Fruit fly (Drosophila melanogaster) whole organism, adult: ENCODE results near the gene CG2201.
A peak's percentile ranks its signal among the peaks of the same experiment; 100 is the strongest.

ENCODE experiments used
- CG11617 ChIP-seq: fragments of 200-800 bp; sonication (Bioruptor generic); optimal IDR thresholded peaks from 2 replicates; lab custom pipeline; 2017; ENCODE audit warnings: mild to moderate bottlenecking, missing biosample characterization, missing genetic modification reagents, missing genetic modification characterization
- CG12768 ChIP-seq: fragments of 200-800 bp; sonication (Bioruptor generic); optimal IDR thresholded peaks from 2 replicates; lab custom pipeline; 2017; ENCODE audit warnings: missing biosample characterization, missing genetic modification characterization, mild to moderate bottlenecking, moderate library complexity, missing genetic modification reagents
- CG14711 ChIP-seq: fragments of 200-800 bp; sonication (Bioruptor generic); optimal IDR thresholded peaks from 2 replicates; lab custom pipeline; 2018; ENCODE audit warnings: missing biosample characterization, mild to moderate bottlenecking, missing genetic modification characterization, moderate library complexity
- CG1620 ChIP-seq: fragments of 200-800 bp; sonication (Bioruptor generic); optimal IDR thresholded peaks from 2 replicates; lab custom pipeline; 2016; ENCODE audit warnings: missing biosample characterization, missing genetic modification characterization
- CG33017 ChIP-seq: fragments of 200-800 bp; sonication (Bioruptor generic); optimal IDR thresholded peaks from 2 replicates; lab custom pipeline; 2018; ENCODE audit warnings: missing biosample characterization, mild to moderate bottlenecking, missing genetic modification characterization, moderate library complexity
- CG5204 ChIP-seq: fragments of 200-800 bp; sonication (Bioruptor generic); optimal IDR thresholded peaks from 2 replicates; lab custom pipeline; 2016; ENCODE audit warnings: missing biosample characterization, missing genetic modification characterization
- CG7045 ChIP-seq: fragments of 200-800 bp; sonication (Bioruptor generic); optimal IDR thresholded peaks from 2 replicates; lab custom pipeline; 2017; ENCODE audit warnings: missing biosample characterization, mild to moderate bottlenecking, missing genetic modification characterization
- CG7101 ChIP-seq: fragments of 200-800 bp; sonication (Bioruptor generic); optimal IDR thresholded peaks from 2 replicates; lab custom pipeline; 2018; ENCODE audit warnings: missing biosample characterization, mild to moderate bottlenecking, missing genetic modification characterization, moderate library complexity
- Clk ChIP-seq: fragments of 200-800 bp; sonication (Bioruptor generic); optimal IDR thresholded peaks from 2 replicates; lab custom pipeline; 2017; ENCODE audit warnings: missing biosample characterization, missing genetic modification characterization
- Crg-1 ChIP-seq: fragments of 200-800 bp; sonication (Bioruptor generic); optimal IDR thresholded peaks from 2 replicates; lab custom pipeline; 2016; ENCODE audit warnings: missing biosample characterization, missing genetic modification characterization
- Hr96 ChIP-seq: fragments of 200-800 bp; sonication (Bioruptor generic); optimal IDR thresholded peaks from 2 replicates; lab custom pipeline; 2016; ENCODE audit warnings: missing biosample characterization, missing genetic modification characterization
- Mnt ChIP-seq: fragments of 200-800 bp; sonication (Bioruptor generic); optimal IDR thresholded peaks from 2 replicates; lab custom pipeline; 2016; ENCODE audit warnings: missing biosample characterization, mild to moderate bottlenecking, missing genetic modification characterization
- bab1 ChIP-seq: fragments of 200-800 bp; sonication (Bioruptor generic); optimal IDR thresholded peaks from 3 replicates; lab custom pipeline; 2019; ENCODE audit warnings: missing biosample characterization, mild to moderate bottlenecking, missing genetic modification characterization, moderate library complexity
- cic ChIP-seq: fragments of 200-800 bp; sonication (Bioruptor generic); optimal IDR thresholded peaks from 2 replicates; lab custom pipeline; 2017; ENCODE audit warnings: missing biosample characterization, mild to moderate bottlenecking, missing genetic modification characterization, moderate library complexity
- cnc ChIP-seq, 2 experiments: fragments of >200 bp; optimal IDR thresholded peaks; 2 replicates each; lab custom pipeline; 2017
- kay ChIP-seq: fragments of 200-800 bp; sonication (Bioruptor generic); peaks from one replicate; lab custom pipeline; 2016; ENCODE audit warnings: missing biosample characterization, missing genetic modification characterization, borderline replicate concordance
- ovo ChIP-seq: fragments of 200-800 bp; sonication (Bioruptor generic); optimal IDR thresholded peaks from 2 replicates; lab custom pipeline; 2016; ENCODE audit warnings: missing biosample characterization, missing genetic modification characterization
- pad ChIP-seq: fragments of 200-800 bp; sonication (Bioruptor generic); optimal IDR thresholded peaks from 3 replicates; lab custom pipeline; 2017; ENCODE audit warnings: missing biosample characterization, missing genetic modification characterization, mild to moderate bottlenecking, moderate library complexity, missing genetic modification reagents
- tj ChIP-seq: fragments of 200-800 bp; sonication (Bioruptor generic); optimal IDR thresholded peaks from 3 replicates; lab custom pipeline; 2017; ENCODE audit warnings: missing biosample characterization, mild to moderate bottlenecking, missing genetic modification characterization, moderate library complexity
- toe ChIP-seq: fragments of 200-800 bp; sonication (Bioruptor generic); optimal IDR thresholded peaks from 2 replicates; lab custom pipeline; 2016; ENCODE audit warnings: missing biosample characterization, missing genetic modification characterization

Gene CG2201

DNA sequence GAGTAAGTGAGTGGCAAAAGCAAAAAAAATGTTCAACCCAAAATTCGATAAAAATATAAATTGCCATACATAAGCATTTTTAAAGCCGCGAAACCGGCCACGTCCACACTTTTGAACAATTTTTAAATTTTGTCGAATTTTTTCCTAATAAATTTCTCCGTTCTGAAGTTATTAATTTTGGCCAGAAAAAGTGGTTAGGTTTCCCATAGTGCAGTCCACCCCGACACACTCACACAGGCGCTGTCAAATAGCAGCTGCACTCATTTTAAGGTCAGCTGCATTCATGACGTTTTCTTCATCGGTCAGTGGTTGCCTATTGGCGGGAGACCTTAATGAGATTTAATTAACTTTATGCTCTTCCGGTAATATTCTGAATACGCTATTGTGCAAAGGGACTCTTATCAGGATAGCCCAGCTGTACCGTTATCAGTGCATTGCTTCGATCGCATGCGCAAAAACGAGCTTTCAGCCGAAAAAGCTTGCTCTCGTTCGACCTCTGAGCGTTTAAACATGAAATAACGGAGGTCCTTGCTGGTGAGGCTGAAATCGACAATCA, 8.2 kb upstream of the CG2201 start, which contains the start of gene Ac3:
TSS of gene Ac3 (plus strand) at position 556 of the 556 bp plus-strand sequence.
- TF ChIP-seq tj (GFP tag; lab: Kevin White, UChicago), result no peak
- no peak for TF ChIP-seq CG1620
- TF ChIP-seq Hr96 (GFP tag; lab: Kevin White, UChicago), result no peak
- TF ChIP-seq CG33017, result no peak
- no peak for TF ChIP-seq cic
- no peak for TF ChIP-seq CG14711 (tag; lab: Kevin White, UChicago)
- TF ChIP-seq Crg-1 (GFP tag; lab: Kevin White, UChicago), result no peak
- TF ChIP-seq CG11617, result no peak
- no peak for TF ChIP-seq kay (GFP tag; lab: Kevin White, UChicago)
- TF ChIP-seq toe (GFP tag; lab: Kevin White, UChicago), result no peak
- TF ChIP-seq ovo, result no peak
- TF ChIP-seq Clk (GFP tag; lab: Kevin White, UChicago), result no peak
- no peak for TF ChIP-seq CG12768 (GFP tag; lab: Kevin White, UChicago)
- TF ChIP-seq CG5204 (GFP tag; lab: Kevin White, UChicago), result no peak
- TF ChIP-seq bab1 (GFP tag; lab: Kevin White, UChicago), result no peak
- no peak for TF ChIP-seq cnc (optimal IDR thresholded peaks at IDR 0.05; lab: Kevin White, UChicago)
- no peak for TF ChIP-seq CG7045 (GFP tag; lab: Kevin White, UChicago)
- TF ChIP-seq CG7101 (tag; lab: Kevin White, UChicago), result no peak
- TF ChIP-seq Mnt (GFP tag; lab: Kevin White, UChicago), result no peak

DNA sequence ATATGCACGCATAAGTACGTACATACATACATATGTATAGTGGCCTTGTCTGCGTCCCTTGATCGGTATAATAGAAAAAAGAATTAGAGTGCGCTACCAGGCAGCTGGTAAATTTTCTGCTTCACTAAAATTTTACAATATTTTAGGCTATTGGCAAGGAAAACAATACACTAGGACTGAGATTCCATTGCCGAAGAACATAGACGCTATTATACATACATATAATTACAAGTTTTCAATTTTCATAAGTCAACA, 6.6 kb upstream of the CG2201 start:
- TF ChIP-seq CG12768 (GFP tag; lab: Kevin White, UChicago) (no peak), CG11617 (no peak), CG1620 (no peak), cic (no peak), Clk (GFP tag; lab: Kevin White, UChicago) (no peak), pad (GFP tag; lab: Kevin White, UChicago) (no peak), CG5204 (GFP tag; lab: Kevin White, UChicago) (no peak), toe (GFP tag; lab: Kevin White, UChicago) (no peak), Mnt (GFP tag; lab: Kevin White, UChicago) (no peak), CG7101 (tag; lab: Kevin White, UChicago) (no peak), bab1 (GFP tag; lab: Kevin White, UChicago) (no peak), cnc (optimal IDR thresholded peaks at IDR 0.05; lab: Kevin White, UChicago) (no peak), Hr96 (GFP tag; lab: Kevin White, UChicago) (no peak), CG14711 (tag; lab: Kevin White, UChicago) (no peak), CG33017 (no peak), tj (GFP tag; lab: Kevin White, UChicago) (no peak), ovo (no peak), CG7045 (GFP tag; lab: Kevin White, UChicago) (no peak)

DNA sequence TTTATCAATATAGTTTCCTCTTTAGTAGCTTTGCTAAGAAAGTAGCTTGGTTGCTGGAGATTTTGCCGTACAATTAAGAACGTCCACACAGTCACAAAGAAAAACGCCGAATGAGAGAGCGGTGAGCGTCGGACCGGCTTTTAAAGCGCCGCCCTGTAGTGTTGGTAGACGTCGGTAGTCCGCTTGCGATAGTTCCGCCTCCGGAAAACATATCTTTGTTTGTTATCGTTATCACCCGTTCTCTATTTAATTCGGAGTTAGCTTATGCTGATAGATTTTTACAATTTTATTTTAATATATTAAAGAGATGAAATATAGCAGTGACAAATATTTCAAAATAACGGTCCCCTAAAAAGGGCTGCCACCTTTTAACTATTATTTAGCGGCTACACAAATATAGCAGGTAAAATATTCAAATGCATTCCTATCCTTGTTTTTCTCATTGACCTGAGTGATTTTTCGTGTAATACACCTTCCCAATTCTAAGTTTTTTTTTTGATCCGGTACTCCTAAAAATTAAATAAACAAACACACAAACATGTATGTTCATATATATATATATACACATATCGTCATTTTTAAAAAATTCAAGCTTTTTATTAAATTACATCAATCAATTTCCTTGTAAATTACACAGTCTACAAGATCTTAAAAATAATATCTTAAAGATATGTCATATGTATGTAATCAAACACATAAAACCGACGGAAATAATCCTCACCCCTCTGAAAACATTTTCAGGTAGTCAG, 6.1 kb upstream of the CG2201 start, which contains the start of gene Df31:
TSS of gene Df31 (minus strand) at position 119 of the 749 bp plus-strand sequence.
- TF ChIP-seq CG7045 (GFP tag; lab: Kevin White, UChicago) (peak; percentile 31), CG7101 (tag; lab: Kevin White, UChicago) (peak; percentile 72), ovo (peak; percentile 70), pad (GFP tag; lab: Kevin White, UChicago) (peak; percentile 23), toe (GFP tag; lab: Kevin White, UChicago) (peak; percentile 77), CG14711 (tag; lab: Kevin White, UChicago) (peak; percentile 15), Mnt (GFP tag; lab: Kevin White, UChicago) (peak; percentile 73), CG12768 (GFP tag; lab: Kevin White, UChicago) (peak; percentile 50), Crg-1 (GFP tag; lab: Kevin White, UChicago) (peak; percentile 72), cic (peak; percentile 41), CG11617 (peak; percentile 2), CG5204 (GFP tag; lab: Kevin White, UChicago) (peak; percentile 69), kay (GFP tag; lab: Kevin White, UChicago) (peak; percentile 42), CG1620 (peak; percentile 89), tj (GFP tag; lab: Kevin White, UChicago) (no peak), cnc (optimal IDR thresholded peaks at IDR 0.05; lab: Kevin White, UChicago) (no peak), Clk (GFP tag; lab: Kevin White, UChicago) (no peak), Hr96 (GFP tag; lab: Kevin White, UChicago) (peak; percentile 69), bab1 (GFP tag; lab: Kevin White, UChicago) (peak; percentile 72), CG33017 (peak; percentile 44)

DNA sequence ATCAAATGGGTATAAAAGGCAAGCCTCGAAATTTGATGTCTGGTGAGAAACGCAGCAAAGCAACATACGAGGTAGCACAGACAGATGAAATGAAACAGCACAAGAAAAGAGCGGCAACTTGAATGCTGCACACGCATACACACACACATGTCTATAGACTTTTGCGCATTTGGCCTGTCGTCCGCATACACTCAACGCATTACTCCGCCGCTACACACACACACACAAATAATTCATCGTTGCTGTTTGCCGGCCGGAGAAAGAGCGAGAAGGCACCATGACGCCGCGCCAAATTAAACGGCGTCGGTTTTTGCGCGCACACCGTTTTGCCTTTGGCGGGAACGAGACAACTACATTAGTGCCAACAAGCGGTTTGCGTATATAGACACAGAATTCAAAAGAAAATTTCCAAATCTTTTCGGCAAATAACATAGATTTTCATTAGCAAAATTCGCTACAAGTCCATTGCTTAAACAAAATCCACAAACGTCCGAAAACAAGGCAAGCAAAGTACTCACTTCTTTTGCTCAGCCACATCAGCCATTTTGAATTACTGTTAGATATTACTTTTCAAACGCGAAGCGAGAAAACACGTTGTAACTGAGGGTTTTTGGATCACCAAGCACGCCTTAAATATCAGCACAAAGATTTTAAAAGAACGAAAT, 5.4 kb upstream of the CG2201 start:
- peak; percentile 26 for TF ChIP-seq tj (GFP tag; lab: Kevin White, UChicago)
- TF ChIP-seq CG7101 (tag; lab: Kevin White, UChicago), result no peak
- no peak for TF ChIP-seq Mnt (GFP tag; lab: Kevin White, UChicago)
- TF ChIP-seq bab1 (GFP tag; lab: Kevin White, UChicago), result peak; percentile 14
- no peak for TF ChIP-seq CG1620
- TF ChIP-seq pad (GFP tag; lab: Kevin White, UChicago), result peak; percentile 69

DNA sequence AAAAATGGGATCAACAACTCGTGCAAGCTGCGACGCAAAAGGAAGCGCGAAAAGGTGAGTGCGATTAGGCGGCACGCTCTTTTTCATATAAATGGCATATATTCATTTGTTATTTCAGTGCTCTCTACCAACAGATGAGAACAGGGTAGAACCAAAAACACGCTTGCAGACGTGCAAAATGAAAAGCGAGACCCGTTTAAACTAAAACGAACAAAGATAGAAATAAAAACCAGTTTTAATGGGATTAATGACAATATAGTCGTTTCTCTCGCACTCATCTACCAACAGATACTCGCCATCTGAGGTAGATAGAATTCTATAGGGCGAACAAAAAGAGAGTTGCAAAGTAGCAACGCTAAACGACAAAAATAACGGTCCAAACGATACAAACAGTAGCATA, 4.7 kb upstream of the CG2201 start:
- TF ChIP-seq CG1620, result no peak
- TF ChIP-seq Hr96 (GFP tag; lab: Kevin White, UChicago), result no peak
- peak; percentile 12 for TF ChIP-seq ovo
- TF ChIP-seq bab1 (GFP tag; lab: Kevin White, UChicago), result no peak
